Worm (Caenorhabditis elegans): ENCODE results near the gene cyld-1.

DNA sequence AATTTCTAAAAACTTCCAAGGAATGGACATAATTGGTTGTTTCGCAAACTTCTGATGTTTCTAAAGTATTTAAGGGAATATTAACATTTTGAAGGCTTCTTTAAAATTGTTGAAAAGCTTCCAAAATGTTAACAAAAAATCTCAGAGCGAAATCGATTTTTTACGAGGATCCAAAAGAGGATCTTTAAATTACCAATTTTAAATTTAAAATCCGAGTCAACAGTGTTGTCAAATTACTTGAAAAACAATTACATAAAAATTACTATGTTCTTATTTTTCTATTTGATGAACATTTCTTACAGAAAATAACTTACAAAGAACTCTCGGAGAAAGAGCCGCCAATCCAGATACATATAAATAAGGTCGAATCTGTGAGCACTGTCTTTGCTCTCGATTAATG is 33.5 kb downstream of the cyld-1 start, which contains the start of gene ZK757.10:
- TF ChIP-seq zag-1 (tag; optimal IDR thresholded peaks at IDR 0.05), result no peak
- no peak for TF ChIP-seq ceh-82 (tag; optimal IDR thresholded peaks at IDR 0.05)
- no peak for TF ChIP-seq aly-2 (tag; optimal IDR thresholded peaks at IDR 0.05)
- TF ChIP-seq lin-39 (tag; optimal IDR thresholded peaks at IDR 0.05), result no peak
- TF ChIP-seq nhr-237 (tag; optimal IDR thresholded peaks at IDR 0.05), result no peak
- TF ChIP-seq unc-62 (GFP tag; optimal IDR thresholded peaks at IDR 0.05), result no peak
- TF ChIP-seq elt-1 (tag; optimal IDR thresholded peaks at IDR 0.05), result no peak
- no peak for TF ChIP-seq nhr-11 (tag; optimal IDR thresholded peaks at IDR 0.05)
- no peak for TF ChIP-seq snpc-4 (tag; optimal IDR thresholded peaks at IDR 0.05)
- TF ChIP-seq unc-39 (tag; optimal IDR thresholded peaks at IDR 0.05), result no peak
- TF ChIP-seq fos-1 (tag; optimal IDR thresholded peaks at IDR 0.05), result no peak
- TF ChIP-seq lsy-2 (tag; optimal IDR thresholded peaks at IDR 0.05), result no peak
- TF ChIP-seq nhr-77 (tag; optimal IDR thresholded peaks at IDR 0.05), result no peak
- no peak for TF ChIP-seq lin-13 (GFP tag; optimal IDR thresholded peaks at IDR 0.05)
